Fruit fly (Drosophila melanogaster) whole organism, embryonic: Measurements from ENCODE around the gene ato.

Source experiments
- Abd-B ChIP-seq: fragments of 200-800 bp; sonication (Bioruptor generic); optimal IDR thresholded peaks from 2 replicates; lab custom pipeline; 2018; ENCODE audit warnings: missing biosample characterization, mild to moderate bottlenecking, missing genetic modification characterization, moderate library complexity
- CG10979 ChIP-seq: fragments of 200-800 bp; sonication (Bioruptor generic); optimal IDR thresholded peaks from 2 replicates; lab custom pipeline; 2018; ENCODE audit warnings: missing biosample characterization, mild to moderate bottlenecking, missing genetic modification characterization, moderate library complexity
- CG11085 ChIP-seq: fragments of 200-800 bp; sonication (Bioruptor generic); IDR thresholded peaks from 2 replicates; pipeline ENCODE4 v1.3.6; 2022; ENCODE audit warnings: missing biosample characterization, missing genetic modification characterization
- CG14441 ChIP-seq: fragments of 200-800 bp; sonication (Bioruptor generic); IDR thresholded peaks from 2 replicates; pipeline ENCODE4 v1.3.6; 2022; ENCODE audit warnings: missing biosample characterization, missing genetic modification characterization
- CG14860 ChIP-seq: fragments of 200-800 bp; sonication (Bioruptor generic); IDR thresholded peaks from 3 replicates; pipeline ENCODE4 v1.3.6; 2022; ENCODE audit warnings: missing biosample characterization, missing genetic modification characterization; ENCODE audit not compliant: partially characterized antibody
- CG15073 ChIP-seq: fragments of 200-800 bp; sonication (Bioruptor generic); optimal IDR thresholded peaks from 2 replicates; lab custom pipeline; 2016; ENCODE audit warnings: missing biosample characterization, missing genetic modification characterization
- CG17328 ChIP-seq: fragments of 200-800 bp; sonication (Bioruptor generic); IDR thresholded peaks from 2 replicates; pipeline ENCODE4 v1.3.6; 2022; ENCODE audit warnings: missing biosample characterization, missing genetic modification characterization
- CG17912 ChIP-seq: fragments of 200-800 bp; sonication (Bioruptor generic); optimal IDR thresholded peaks from 2 replicates; lab custom pipeline; 2018; ENCODE audit warnings: missing biosample characterization, mild to moderate bottlenecking, missing genetic modification characterization
- CG18599 ChIP-seq: fragments of 200-800 bp; sonication (Bioruptor generic); optimal IDR thresholded peaks from 3 replicates; lab custom pipeline; 2017; ENCODE audit warnings: missing biosample characterization, missing genetic modification characterization, mild to moderate bottlenecking, moderate library complexity, missing genetic modification reagents
- CG2120 ChIP-seq: fragments of 200-800 bp; sonication (Bioruptor generic); optimal IDR thresholded peaks from 3 replicates; lab custom pipeline; 2016; ENCODE audit warnings: missing biosample characterization, missing genetic modification characterization
- CG2202 ChIP-seq: fragments of 200-800 bp; sonication (Bioruptor generic); optimal IDR thresholded peaks from 2 replicates; lab custom pipeline; 2018; ENCODE audit warnings: missing biosample characterization, mild to moderate bottlenecking, missing genetic modification characterization
- CG32772 ChIP-seq: fragments of 200-800 bp; sonication (Bioruptor generic); IDR thresholded peaks from 2 replicates; pipeline ENCODE4 v1.3.6; 2022; ENCODE audit warnings: missing biosample characterization, missing genetic modification characterization
- CG34224 ChIP-seq: fragments of 200-800 bp; sonication (Bioruptor generic); IDR thresholded peaks from 3 replicates; pipeline ENCODE4 v1.3.6; 2022; ENCODE audit warnings: missing biosample characterization, missing genetic modification characterization; ENCODE audit not compliant: partially characterized antibody
- CG3995 ChIP-seq: fragments of 200-800 bp; sonication (Bioruptor generic); optimal IDR thresholded peaks from 3 replicates; lab custom pipeline; 2016; ENCODE audit warnings: missing biosample characterization, missing genetic modification characterization
- CG4617 ChIP-seq: fragments of 200-800 bp; sonication (Bioruptor generic); optimal IDR thresholded peaks from 3 replicates; lab custom pipeline; 2016; ENCODE audit warnings: missing biosample characterization, missing genetic modification characterization, borderline replicate concordance
- CG6854 ChIP-seq: fragments of 200-800 bp; sonication (Bioruptor generic); optimal IDR thresholded peaks from 3 replicates; lab custom pipeline; 2017; ENCODE audit warnings: missing biosample characterization, mild to moderate bottlenecking, missing genetic modification characterization
- CG7372 ChIP-seq: fragments of 200-800 bp; sonication (Bioruptor generic); IDR thresholded peaks from 2 replicates; pipeline ENCODE4 v1.3.6; 2022; ENCODE audit warnings: missing biosample characterization, missing genetic modification characterization
- CG7786 ChIP-seq: fragments of 200-800 bp; sonication (Bioruptor generic); optimal IDR thresholded peaks from 2 replicates; lab custom pipeline; 2016; ENCODE audit warnings: missing biosample characterization, missing genetic modification characterization
- CG8478 ChIP-seq: fragments of >200 bp; optimal IDR thresholded peaks from 2 replicates; lab custom pipeline; 2018
- Doc2 ChIP-seq: fragments of 200-800 bp; sonication (Bioruptor generic); IDR thresholded peaks from 2 replicates; pipeline ENCODE4 v1.3.6; 2022; ENCODE audit warnings: missing biosample characterization, missing genetic modification characterization
- ERR ChIP-seq: fragments of 200-800 bp; sonication (Bioruptor generic); optimal IDR thresholded peaks from 2 replicates; lab custom pipeline; 2016; ENCODE audit warnings: missing biosample characterization, missing genetic modification characterization
- HLH3B ChIP-seq: fragments of 200-800 bp; sonication (Bioruptor generic); IDR thresholded peaks from 2 replicates; pipeline ENCODE4 v1.3.6; 2022; ENCODE audit warnings: missing biosample characterization, missing genetic modification characterization
- Nf-YA ChIP-seq: fragments of 200-800 bp; sonication (Bioruptor generic); IDR thresholded peaks from 2 replicates; pipeline ENCODE4 v1.3.6; 2022; ENCODE audit warnings: missing biosample characterization, missing genetic modification characterization
- Nf-YB ChIP-seq: fragments of 200-800 bp; sonication (Bioruptor generic); optimal IDR thresholded peaks from 3 replicates; lab custom pipeline; 2019; ENCODE audit warnings: missing biosample characterization, mild to moderate bottlenecking, missing genetic modification characterization, moderate library complexity
- Poxn ChIP-seq: fragments of 200-800 bp; sonication (Bioruptor generic); IDR thresholded peaks from 2 replicates; pipeline ENCODE4 v1.3.6; 2022; ENCODE audit warnings: missing biosample characterization, missing genetic modification characterization
- Side ChIP-seq: fragments of 200-800 bp; sonication (Bioruptor generic); optimal IDR thresholded peaks from 2 replicates; lab custom pipeline; 2016; ENCODE audit warnings: missing biosample characterization, missing genetic modification characterization
- Ssrp ChIP-seq: fragments of 200-800 bp; sonication (Bioruptor generic); optimal IDR thresholded peaks from 2 replicates; lab custom pipeline; 2018; ENCODE audit warnings: missing biosample characterization, mild to moderate bottlenecking, missing genetic modification characterization, moderate library complexity
- Trl ChIP-seq, 3 experiments: fragments of >200 bp in 2 of 3; fragments of 200-800 bp in 1 of 3; sonication (Bioruptor generic) in 1 of 3; optimal IDR thresholded peaks; 2 replicates in 1 of 3; 3 replicates in 2 of 3; lab custom pipeline; 2016 to 2017; ENCODE audit warnings: missing biosample characterization in 1 of 3, missing genetic modification characterization in 1 of 3
- al ChIP-seq: fragments of 200-800 bp; sonication (Bioruptor generic); IDR thresholded peaks from 2 replicates; pipeline ENCODE4 v1.3.6; 2022; ENCODE audit warnings: missing biosample characterization, missing genetic modification characterization
- bigmax ChIP-seq: fragments of 200-800 bp; sonication (Bioruptor generic); optimal IDR thresholded peaks from 2 replicates; lab custom pipeline; 2018; ENCODE audit warnings: missing biosample characterization, mild to moderate bottlenecking, missing genetic modification characterization
- bowl ChIP-seq: fragments of 200-800 bp; sonication (Bioruptor generic); IDR thresholded peaks from 2 replicates; pipeline ENCODE4 v1.3.6; 2022; ENCODE audit warnings: missing biosample characterization, missing genetic modification characterization
- chif ChIP-seq, 2 experiments: fragments of 200-800 bp; sonication (Bioruptor generic); optimal IDR thresholded peaks; 3 replicates each; lab custom pipeline; 2016; ENCODE audit warnings: missing biosample characterization in 2 of 2, missing genetic modification characterization in 2 of 2
- chinmo ChIP-seq: fragments of 200-800 bp; sonication (Bioruptor generic); IDR thresholded peaks from 4 replicates; pipeline ENCODE4 v1.3.6; 2022; ENCODE audit warnings: missing biosample characterization, missing genetic modification characterization; ENCODE audit not compliant: partially characterized antibody
- corto ChIP-seq: fragments of 200-800 bp; sonication (Bioruptor generic); optimal IDR thresholded peaks from 2 replicates; lab custom pipeline; 2016; ENCODE audit warnings: missing biosample characterization, mild to moderate bottlenecking, missing genetic modification characterization, moderate library complexity
- emc ChIP-seq: fragments of 200-800 bp; sonication (Bioruptor generic); optimal IDR thresholded peaks from 2 replicates; lab custom pipeline; 2016; ENCODE audit warnings: missing biosample characterization, missing genetic modification characterization
- fd102C ChIP-seq: fragments of 200-800 bp; sonication (Bioruptor generic); optimal IDR thresholded peaks from 2 replicates; lab custom pipeline; 2018; ENCODE audit warnings: missing biosample characterization, mild to moderate bottlenecking, missing genetic modification characterization, moderate library complexity
- ftz-f1 ChIP-seq: fragments of 200-800 bp; sonication (Bioruptor generic); optimal IDR thresholded peaks from 2 replicates; lab custom pipeline; 2016; ENCODE audit warnings: missing biosample characterization, missing genetic modification characterization
- gcm2 ChIP-seq: fragments of 200-800 bp; sonication (Bioruptor generic); optimal IDR thresholded peaks from 2 replicates; lab custom pipeline; 2016; ENCODE audit warnings: missing biosample characterization, missing genetic modification characterization
- gsb-n ChIP-seq: fragments of 200-800 bp; sonication (Bioruptor generic); optimal IDR thresholded peaks from 3 replicates; lab custom pipeline; 2018; ENCODE audit warnings: missing biosample characterization, mild to moderate bottlenecking, missing genetic modification characterization
- jing ChIP-seq: fragments of 200-800 bp; sonication (Bioruptor generic); optimal IDR thresholded peaks from 2 replicates; lab custom pipeline; 2018; ENCODE audit warnings: missing biosample characterization, mild to moderate bottlenecking, missing genetic modification characterization
- kay ChIP-seq: fragments of 200-800 bp; sonication (Bioruptor generic); optimal IDR thresholded peaks from 2 replicates; lab custom pipeline; 2016; ENCODE audit warnings: missing biosample characterization, missing genetic modification characterization
- kni ChIP-seq: fragments of 200-800 bp; sonication (Bioruptor generic); optimal IDR thresholded peaks from 3 replicates; lab custom pipeline; 2017; ENCODE audit warnings: mild to moderate bottlenecking, missing biosample characterization, missing genetic modification reagents, missing genetic modification characterization
- luna ChIP-seq: fragments of 200-800 bp; sonication (Bioruptor generic); optimal IDR thresholded peaks from 2 replicates; lab custom pipeline; 2016; ENCODE audit warnings: missing biosample characterization, missing genetic modification characterization
- nerfin-1 ChIP-seq: fragments of 200-800 bp; sonication (Bioruptor generic); optimal IDR thresholded peaks from 3 replicates; lab custom pipeline; 2019; ENCODE audit warnings: missing biosample characterization, mild to moderate bottlenecking, missing genetic modification characterization, moderate library complexity
- salm ChIP-seq: fragments of 200-800 bp; sonication (Bioruptor generic); optimal IDR thresholded peaks from 2 replicates; lab custom pipeline; 2018; ENCODE audit warnings: missing biosample characterization, mild to moderate bottlenecking, missing genetic modification characterization
- schlank ChIP-seq: fragments of 200-800 bp; sonication (Bioruptor generic); optimal IDR thresholded peaks from 2 replicates; lab custom pipeline; 2018; ENCODE audit warnings: missing biosample characterization, mild to moderate bottlenecking, missing genetic modification characterization
- tgo ChIP-seq: fragments of 200-800 bp; sonication (Bioruptor generic); IDR thresholded peaks from 3 replicates; pipeline ENCODE4 v1.3.6; 2022; ENCODE audit warnings: missing biosample characterization, missing genetic modification characterization
- toy ChIP-seq: fragments of 200-800 bp; sonication (Bioruptor generic); IDR thresholded peaks from 2 replicates; pipeline ENCODE4 v1.3.6; 2022; ENCODE audit warnings: missing biosample characterization, missing genetic modification characterization
- wdn ChIP-seq: fragments of 200-800 bp; sonication (Bioruptor generic); IDR thresholded peaks from 2 replicates; pipeline ENCODE4 v1.3.6; 2022; ENCODE audit warnings: missing biosample characterization, missing genetic modification characterization
- zen ChIP-seq: fragments of 200-800 bp; sonication (Bioruptor generic); optimal IDR thresholded peaks from 3 replicates; lab custom pipeline; 2018; ENCODE audit warnings: missing biosample characterization, mild to moderate bottlenecking, missing genetic modification characterization, moderate library complexity
- zf30C ChIP-seq: fragments of 200-800 bp; sonication (Bioruptor generic); optimal IDR thresholded peaks from 3 replicates; lab custom pipeline; 2018; ENCODE audit warnings: missing biosample characterization, mild to moderate bottlenecking, missing genetic modification characterization

The ato gene

DNA sequence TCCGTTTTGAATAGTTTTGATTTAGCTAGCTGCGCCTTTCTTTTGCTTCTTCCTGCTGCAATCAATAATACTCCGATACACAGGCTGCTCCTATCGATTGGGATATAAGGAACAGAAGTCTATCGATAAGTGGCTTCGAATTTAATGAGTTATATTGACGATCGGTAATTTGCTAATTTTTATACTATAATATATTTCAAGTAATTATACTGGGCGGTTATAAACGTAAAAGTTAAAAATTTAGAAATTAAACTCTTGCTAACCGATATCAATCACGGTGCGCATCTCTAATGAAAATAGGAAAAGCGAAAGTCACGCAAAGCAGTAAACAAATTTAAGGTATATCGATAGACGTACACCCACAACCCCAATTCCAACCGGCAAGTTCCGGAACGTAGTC, 34.1 kb upstream of the ato start, which contains the start of the genes CG9636, CG18749 and CG33722 (continued):
- TF ChIP-seq salm (peak; percentile 35), CG32772 (peak; percentile 58; the same call in 1 of the 2 replicates), Poxn (GFP tag; lab: Robert Waterston, UW) (no peak), chif (GFP tag; optimal IDR thresholded peaks at IDR 0.05; lab: Kevin White, UChicago) (peak in 1 of 2 experiments; percentile 38), toy (GFP tag; lab: Robert Waterston, UW) (no peak), al (peak; percentile 48; the same call in 1 of the 2 replicates), Ssrp (peak; percentile 53), CG3995 (peak; percentile 87), CG34224 (peak; percentile 97), wdn (GFP tag; lab: Robert Waterston, UW) (no peak), CG17328 (GFP tag; lab: Robert Waterston, UW) (peak; percentile 58; the same call in 1 of the 2 replicates), CG2120 (GFP tag; lab: Kevin White, UChicago) (peak; percentile 79), Trl (optimal IDR thresholded peaks at IDR 0.05; lab: Kevin White, UChicago) (no peak), Trl (GFP tag; optimal IDR thresholded peaks at IDR 0.05; lab: Kevin White, UChicago) (peak; percentile 48), CG4617 (peak; percentile 73), jing (GFP tag; lab: Kevin White, UChicago) (no peak), corto (GFP tag; lab: Kevin White, UChicago) (peak; percentile 81), fd102C (GFP tag; lab: Kevin White, UChicago) (no peak), CG11085 (GFP tag; lab: Robert Waterston, UW) (no peak), CG18599 (GFP tag; lab: Kevin White, UChicago) (peak; percentile 80), tgo (GFP tag; lab: Robert Waterston, UW) (peak; percentile 68), emc (GFP tag; lab: Kevin White, UChicago) (no peak), zen (tag; lab: Kevin White, UChicago) (peak; percentile 70), Nf-YB (GFP tag; lab: Kevin White, UChicago) (peak; percentile 41), CG10979 (tag; lab: Kevin White, UChicago) (peak; percentile 66), ERR (GFP tag; lab: Kevin White, UChicago) (no peak), gsb-n (tag; lab: Kevin White, UChicago) (peak; percentile 67), CG17912 (no peak), Side (GFP tag; lab: Kevin White, UChicago) (peak; percentile 56), HLH3B (GFP tag; lab: Robert Waterston, UW) (peak; percentile 60; the same call in 1 of the 2 replicates), schlank (no peak), luna (GFP tag; lab: Kevin White, UChicago) (no peak), nerfin-1 (peak; percentile 72), kni (GFP tag; lab: Kevin White, UChicago) (peak; percentile 22), zf30C (GFP tag; lab: Kevin White, UChicago) (no peak), CG14860 (GFP tag; lab: Robert Waterston, UW) (peak; percentile 97), CG2202 (tag; lab: Kevin White, UChicago) (peak; percentile 47), gcm2 (GFP tag; lab: Kevin White, UChicago) (no peak), Abd-B (peak; percentile 84), Nf-YA (no peak), CG8478 (no peak), CG14441 (GFP tag; lab: Robert Waterston, UW) (peak; percentile 68), CG7372 (GFP tag; lab: Robert Waterston, UW) (no peak), ftz-f1 (GFP tag; lab: Kevin White, UChicago) (no peak), bigmax (GFP tag; lab: Kevin White, UChicago) (no peak), bowl (GFP tag; lab: Robert Waterston, UW) (0 out of 2 replicates have a peak, but pooled peaks have one; percentile 34), Doc2 (GFP tag; lab: Robert Waterston, UW) (no peak), CG15073 (GFP tag; lab: Kevin White, UChicago) (no peak), CG6854 (GFP tag; lab: Kevin White, UChicago) (no peak), chinmo (GFP tag; lab: Robert Waterston, UW) (peak; percentile 91; the same call in 3 of the 4 replicates), CG7786 (GFP tag; lab: Kevin White, UChicago) (no peak), kay (peak; percentile 43)
